Fruit fly (Drosophila melanogaster) S2 (cell line): ENCODE results near the gene CG14659.

Source experiments
- CG8478 ChIP-seq: fragments of >200 bp; optimal IDR thresholded peaks from 2 replicates; lab custom pipeline; 2018
- CTCF ChIP-seq, 2 experiments: fragments of >200 bp; optimal IDR thresholded peaks; 2 replicates each; lab custom pipeline; 2018

DNA sequence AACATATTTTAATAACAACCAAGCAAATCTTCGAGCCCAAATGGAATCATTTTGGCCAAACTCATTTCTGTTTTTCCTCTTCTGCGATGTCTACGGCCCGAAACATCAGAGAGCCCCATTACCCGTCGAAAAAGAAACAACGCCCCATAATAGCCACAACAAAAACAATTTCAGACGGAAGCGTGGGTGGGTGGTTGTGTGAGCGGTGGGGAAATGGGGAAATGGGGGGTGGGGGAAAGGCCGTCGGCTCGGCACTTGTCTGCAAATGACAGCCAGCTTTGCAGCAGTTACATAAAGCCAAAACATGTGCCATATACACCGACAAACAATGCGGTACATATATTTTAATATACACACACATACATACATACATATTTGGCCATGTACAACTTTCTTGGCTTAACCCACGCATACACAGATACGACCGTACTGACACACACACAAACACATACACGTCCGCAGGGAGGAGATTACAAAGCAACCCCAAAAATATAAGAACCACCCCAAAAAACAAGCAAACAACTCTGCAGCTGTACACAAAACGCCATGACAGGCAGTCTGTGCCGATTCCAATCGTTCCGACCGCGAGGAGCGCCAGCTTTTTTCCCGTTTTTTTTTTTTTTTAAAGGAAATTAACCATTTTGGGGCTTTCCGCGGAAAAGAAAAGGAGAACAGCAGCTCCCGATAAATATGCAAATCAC, 34.0 kb upstream of the CG14659 start:
- TF ChIP-seq CTCF (optimal IDR thresholded peaks at IDR 0.05; lab: Kevin White, UChicago) (no peak), CG8478 (no peak)
